Worm (Caenorhabditis elegans) whole organism, mixed stage, embryonic: Measurements from ENCODE around the gene twk-2.

Experiments
- bed-3 ChIP-seq: fragments of 200-800 bp; sonication (Bioruptor generic); optimal IDR thresholded peaks from 3 replicates; lab custom pipeline; 2018; ENCODE audit warnings: mild to moderate bottlenecking, missing genetic modification characterization, moderate library complexity, missing compliant biosample characterization
- blmp-1 ChIP-seq: fragments of 150-350 bp; optimal IDR thresholded peaks from 2 replicates; lab custom pipeline; 2014; ENCODE audit warnings: missing biosample characterization, missing genetic modification characterization
- ceh-39 ChIP-seq: fragments of 150-350 bp; optimal IDR thresholded peaks from 2 replicates; lab custom pipeline; 2014; ENCODE audit warnings: missing biosample characterization, missing genetic modification characterization
- ceh-43 ChIP-seq: fragments of 200-800 bp; sonication (Bioruptor generic); optimal IDR thresholded peaks from 2 replicates; lab custom pipeline; 2018; ENCODE audit warnings: mild to moderate bottlenecking, missing genetic modification characterization, moderate library complexity, missing compliant biosample characterization
- ceh-83 ChIP-seq: fragments of 200-800 bp; sonication (Bioruptor generic); optimal IDR thresholded peaks from 2 replicates; lab custom pipeline; 2018; ENCODE audit warnings: mild to moderate bottlenecking, missing genetic modification characterization, missing compliant biosample characterization
- ces-1 ChIP-seq: fragments of 150-350 bp; optimal IDR thresholded peaks from 2 replicates; lab custom pipeline; 2014; ENCODE audit warnings: missing biosample characterization, missing genetic modification reagents, missing genetic modification characterization
- cnd-1 ChIP-seq: fragments of 200-800 bp; sonication (Bioruptor generic); optimal IDR thresholded peaks from 2 replicates; lab custom pipeline; 2018; ENCODE audit warnings: mild to moderate bottlenecking, missing genetic modification characterization, missing compliant biosample characterization
- drap-1 ChIP-seq: fragments of 200-800 bp; sonication (Bioruptor generic); optimal IDR thresholded peaks from 3 replicates; lab custom pipeline; 2018; ENCODE audit warnings: mild to moderate bottlenecking, missing genetic modification characterization, missing compliant biosample characterization
- elt-1 ChIP-seq: sonication (generic microtip); optimal IDR thresholded peaks from 2 replicates; lab custom pipeline; 2017; ENCODE audit warnings: missing genetic modification characterization, mild to moderate bottlenecking, missing compliant biosample characterization, antibody characterized with exemption, moderate library complexity, borderline replicate concordance; ENCODE audit not compliant: insufficient read depth
- elt-3 ChIP-seq: fragments of 150-350 bp; optimal IDR thresholded peaks from 2 replicates; lab custom pipeline; 2014; ENCODE audit warnings: missing biosample characterization, missing genetic modification characterization
- flh-1 ChIP-seq: fragments of 200-800 bp; sonication (Bioruptor generic); optimal IDR thresholded peaks from 2 replicates; lab custom pipeline; 2018; ENCODE audit warnings: mild to moderate bottlenecking, missing genetic modification characterization, moderate library complexity, missing compliant biosample characterization
- ham-2 ChIP-seq: fragments of 200-800 bp; sonication (Bioruptor generic); optimal IDR thresholded peaks from 2 replicates; lab custom pipeline; 2018; ENCODE audit warnings: mild to moderate bottlenecking, missing genetic modification characterization, missing compliant biosample characterization
- hlh-1 ChIP-seq: fragments of 150-350 bp; optimal IDR thresholded peaks from 2 replicates; lab custom pipeline; 2014; ENCODE audit warnings: missing biosample characterization, missing genetic modification reagents, missing genetic modification characterization
- lin-13 ChIP-seq: fragments of 150-350 bp; optimal IDR thresholded peaks from 2 replicates; lab custom pipeline; 2014; ENCODE audit warnings: missing biosample characterization, missing genetic modification characterization
- lin-32 ChIP-seq: fragments of 200-800 bp; sonication (Bioruptor generic); optimal IDR thresholded peaks from 2 replicates; lab custom pipeline; 2018; ENCODE audit warnings: mild to moderate bottlenecking, missing genetic modification characterization, missing compliant biosample characterization
- lsy-2 ChIP-seq: fragments of 150-350 bp; optimal IDR thresholded peaks from 2 replicates; lab custom pipeline; 2014; ENCODE audit warnings: missing biosample characterization, missing genetic modification characterization
- mab-5 ChIP-seq: fragments of 150-350 bp; optimal IDR thresholded peaks from 2 replicates; lab custom pipeline; 2014; ENCODE audit warnings: missing biosample characterization, missing genetic modification characterization
- mep-1 ChIP-seq: fragments of 150-350 bp; optimal IDR thresholded peaks from 2 replicates; lab custom pipeline; 2017; ENCODE audit warnings: missing biosample characterization, missing genetic modification reagents, missing genetic modification characterization, inconsistent platforms
- mls-2 ChIP-seq: sonication (generic microtip); optimal IDR thresholded peaks from 2 replicates; lab custom pipeline; 2016; ENCODE audit warnings: mild to moderate bottlenecking, missing genetic modification characterization, moderate library complexity, missing compliant biosample characterization
- nhr-12 ChIP-seq: fragments of 150-350 bp; optimal IDR thresholded peaks from 2 replicates; lab custom pipeline; 2014; ENCODE audit warnings: missing biosample characterization, missing genetic modification characterization
- nhr-2 ChIP-seq: fragments of 150-350 bp; optimal IDR thresholded peaks from 2 replicates; lab custom pipeline; 2014; ENCODE audit warnings: missing biosample characterization, missing genetic modification characterization
- nhr-237 ChIP-seq: fragments of 150-350 bp; optimal IDR thresholded peaks from 2 replicates; lab custom pipeline; 2014; ENCODE audit warnings: missing biosample characterization, missing genetic modification characterization
- nhr-28 ChIP-seq: fragments of 150-350 bp; optimal IDR thresholded peaks from 2 replicates; lab custom pipeline; 2014; ENCODE audit warnings: missing biosample characterization, missing genetic modification characterization
- pha-4 ChIP-seq: fragments of 150-350 bp; optimal IDR thresholded peaks from 2 replicates; lab custom pipeline; 2018; ENCODE audit warnings: missing biosample characterization, missing genetic modification reagents, missing genetic modification characterization
- sem-2 ChIP-seq: fragments of 200-800 bp; sonication (Bioruptor generic); optimal IDR thresholded peaks from 2 replicates; lab custom pipeline; 2018; ENCODE audit warnings: mild to moderate bottlenecking, missing genetic modification characterization, missing compliant biosample characterization
- snpc-4 ChIP-seq: fragments of 150-350 bp; optimal IDR thresholded peaks from 2 replicates; lab custom pipeline; 2014; ENCODE audit warnings: missing biosample characterization, missing genetic modification characterization
- sptf-1 ChIP-seq: sonication (generic microtip); optimal IDR thresholded peaks from 2 replicates; lab custom pipeline; 2017; ENCODE audit warnings: mild to moderate bottlenecking, missing genetic modification characterization, moderate library complexity, missing compliant biosample characterization
- tbx-8 ChIP-seq: fragments of 200-800 bp; sonication (Bioruptor generic); optimal IDR thresholded peaks from 2 replicates; lab custom pipeline; 2018; ENCODE audit warnings: mild to moderate bottlenecking, missing genetic modification characterization, moderate library complexity, missing compliant biosample characterization
- unc-120 ChIP-seq: sonication (generic microtip); optimal IDR thresholded peaks from 2 replicates; lab custom pipeline; 2017; ENCODE audit warnings: missing genetic modification characterization, missing compliant biosample characterization; ENCODE audit not compliant: poor library complexity, severe bottlenecking
- unc-39 ChIP-seq: fragments of 150-350 bp; optimal IDR thresholded peaks from 2 replicates; lab custom pipeline; 2014; ENCODE audit warnings: missing biosample characterization, missing genetic modification characterization
- unc-62 ChIP-seq: fragments of 150-350 bp; optimal IDR thresholded peaks from 2 replicates; lab custom pipeline; 2014; ENCODE audit warnings: missing biosample characterization, missing genetic modification reagents, missing genetic modification characterization
- zip-8 ChIP-seq: fragments of 150-350 bp; optimal IDR thresholded peaks from 2 replicates; lab custom pipeline; 2014; ENCODE audit warnings: missing biosample characterization, missing genetic modification characterization

twk-2 gene

DNA sequence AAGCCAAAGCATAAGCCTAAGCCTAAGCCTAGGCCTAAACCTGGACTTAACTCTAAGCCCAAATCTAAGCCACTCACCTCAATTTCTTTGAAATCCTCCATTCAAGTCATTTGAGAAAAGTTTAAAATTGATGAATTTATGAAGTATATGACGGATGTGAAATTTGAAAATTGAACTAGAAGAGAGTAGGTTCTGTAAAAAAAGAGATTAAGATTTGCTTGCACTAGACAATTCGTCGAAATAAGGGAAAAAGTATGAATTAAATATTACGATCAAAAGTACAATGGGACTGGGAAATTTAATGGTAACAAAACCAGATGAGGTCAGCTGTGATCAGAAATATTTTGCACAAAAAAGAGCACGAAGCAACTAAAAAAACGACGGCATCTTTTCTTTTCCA, at the start of gene twk-2:
Gene twk-2 (minus strand): TSS at position 101 of the 400 bp plus-strand sequence.
- TF ChIP-seq ceh-39: no peak
- no peak for TF ChIP-seq nhr-28
- TF ChIP-seq tbx-8 (GFP tag; lab: Kevin White, UChicago): no peak
- TF ChIP-seq lsy-2 (tag; lab: Kevin White, UChicago): no peak
- no peak for TF ChIP-seq bed-3 (GFP tag; lab: Kevin White, UChicago)
- no peak for TF ChIP-seq nhr-237
- TF ChIP-seq pha-4 (tag; lab: Kevin White, UChicago): no peak
- no peak for TF ChIP-seq sem-2
- no peak for TF ChIP-seq lin-32 (GFP tag; lab: Kevin White, UChicago)
- TF ChIP-seq blmp-1 (tag; lab: Kevin White, UChicago): no peak
- TF ChIP-seq ceh-83: no peak
- TF ChIP-seq hlh-1 (tag; lab: Kevin White, UChicago): no peak
- TF ChIP-seq lin-13: no peak
- no peak for TF ChIP-seq drap-1 (GFP tag; lab: Kevin White, UChicago)
- TF ChIP-seq elt-1: no peak
- TF ChIP-seq elt-3 (tag; lab: Kevin White, UChicago): no peak
- no peak for TF ChIP-seq mls-2 (tag; lab: Kevin White, UChicago)
- no peak for TF ChIP-seq mep-1 (tag; lab: Kevin White, UChicago)
- no peak for TF ChIP-seq ham-2

DNA sequence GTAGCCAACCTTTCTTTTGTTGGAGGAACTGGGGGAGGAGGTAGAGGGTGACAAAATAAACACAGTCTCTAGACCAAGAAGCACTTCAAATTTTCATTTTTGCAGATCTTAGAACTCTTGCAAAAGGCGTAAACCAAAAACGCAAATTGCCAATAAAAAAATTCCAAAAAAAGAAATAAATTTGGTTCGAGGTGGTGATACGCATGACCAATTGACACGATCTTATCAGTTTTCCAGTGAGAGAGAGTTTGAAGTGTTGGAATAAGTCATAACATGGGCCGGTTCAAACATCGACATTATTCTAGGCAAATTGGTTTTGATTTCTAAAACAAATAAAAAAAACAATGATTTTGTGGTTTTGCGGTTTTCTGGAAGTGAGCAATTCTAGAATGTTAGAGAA, 42.9 kb upstream of the twk-2 start:
- no peak for TF ChIP-seq hlh-1 (tag; lab: Kevin White, UChicago)
- no peak for TF ChIP-seq snpc-4 (tag; lab: Kevin White, UChicago)

- TF ChIP-seq ces-1 (GFP tag; lab: Kevin White, UChicago) (no peak), sptf-1 (tag; lab: Kevin White, UChicago) (no peak), hlh-1 (tag; lab: Kevin White, UChicago) (peak; percentile 87)
These were observed 41.6 kb upstream of the twk-2 start for ce11 chrII:4494532-4494931.

- TF ChIP-seq zip-8 (tag; lab: Kevin White, UChicago) (no peak), snpc-4 (tag; lab: Kevin White, UChicago) (no peak), unc-39 (tag; lab: Kevin White, UChicago) (no peak), cnd-1 (tag; lab: Kevin White, UChicago) (no peak), nhr-2 (no peak)
These were observed 37.8 kb upstream of the twk-2 start, which contains the start of gene T05C1.5 for ce11 chrII:4490729-4491128. Gene T05C1.5, minus strand, starts transcription at chrII:4490829.

- TF ChIP-seq mab-5 (tag; lab: Kevin White, UChicago) (no peak), hlh-1 (tag; lab: Kevin White, UChicago) (no peak), unc-120 (tag; lab: Kevin White, UChicago) (no peak), lin-13 (no peak), sptf-1 (tag; lab: Kevin White, UChicago) (no peak), elt-3 (tag; lab: Kevin White, UChicago) (no peak)
- TF ChIP-seq, all 35 proteins: peak for 0
These were observed 36.3 kb upstream of the twk-2 start, which contains the start of gene T05C1.3 for ce11 chrII:4489288-4489687. Gene T05C1.3, minus strand, starts transcription at chrII:4489388.

ce11 chrII:4482021-4482420, 29.1 kb upstream of the twk-2 start, which contains the start of gene T05C1.2:
Gene T05C1.2, minus strand, starts transcription at chrII:4482121.
- no peak for TF ChIP-seq ces-1 (GFP tag; lab: Kevin White, UChicago)
- no peak for TF ChIP-seq nhr-12 (tag; lab: Kevin White, UChicago)
- TF ChIP-seq blmp-1 (tag; lab: Kevin White, UChicago): no peak
- TF ChIP-seq lin-13: no peak
- TF ChIP-seq nhr-28: no peak
- TF ChIP-seq nhr-237: no peak
- TF ChIP-seq nhr-2: no peak
- no peak for TF ChIP-seq unc-39 (tag; lab: Kevin White, UChicago)
- TF ChIP-seq unc-62: no peak
- TF ChIP-seq mep-1 (tag; lab: Kevin White, UChicago): no peak
- no peak for TF ChIP-seq sem-2
- TF ChIP-seq cnd-1 (tag; lab: Kevin White, UChicago): no peak
- no peak for TF ChIP-seq flh-1
- TF ChIP-seq ceh-43 (GFP tag; lab: Kevin White, UChicago): no peak
- TF ChIP-seq ceh-39: no peak
- TF ChIP-seq tbx-8 (GFP tag; lab: Kevin White, UChicago): no peak
